Fruit fly (Drosophila melanogaster): ENCODE results near the gene Hsp70Bb.

DNA sequence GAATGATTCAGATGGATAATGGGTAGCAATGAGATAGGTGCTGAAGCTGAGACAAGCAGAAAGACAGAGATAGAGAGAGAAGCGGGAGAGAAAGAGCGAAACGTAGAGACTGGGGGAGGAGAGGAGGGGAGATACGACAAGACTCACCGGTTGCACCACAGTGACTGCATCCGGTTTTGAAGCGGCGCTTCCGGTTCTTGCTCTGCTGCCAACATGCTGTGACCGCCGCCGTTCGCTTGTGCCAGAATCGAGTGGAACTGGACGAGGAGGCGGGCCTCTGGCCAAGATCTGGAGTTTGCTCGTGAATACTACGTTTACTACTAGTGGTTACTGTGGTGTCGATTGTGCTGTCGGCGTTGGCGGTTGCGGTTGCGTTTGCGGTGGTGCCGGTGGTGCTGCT lies 9.4 kb downstream of the Hsp70Bb start:
- no peak for TF ChIP-seq CG34367 (tag; optimal IDR thresholded peaks at IDR 0.05)
- 0 out of 3 replicates have a peak, but pooled peaks have one; percentile 7 for TF ChIP-seq fd96Ca (GFP tag; IDR thresholded peaks at IDR 0.05)
- TF ChIP-seq gl (tag; optimal IDR thresholded peaks at IDR 0.05), result no peak
- TF ChIP-seq Ets98B (GFP tag; IDR thresholded peaks at IDR 0.05), result no peak
- no peak for TF ChIP-seq CG8159 (tag; optimal IDR thresholded peaks at IDR 0.05)
- TF ChIP-seq CG14655 (GFP tag; optimal IDR thresholded peaks at IDR 0.05), result no peak
- TF ChIP-seq Pif1B (GFP tag; optimal IDR thresholded peaks at IDR 0.05), result no peak
- TF ChIP-seq CG13204 (GFP tag; optimal IDR thresholded peaks at IDR 0.05), result peak; percentile 5
- no peak for TF ChIP-seq CG17806 (tag; optimal IDR thresholded peaks at IDR 0.05)
- TF ChIP-seq rn (GFP tag; IDR thresholded peaks at IDR 0.05), result no peak
- no peak for TF ChIP-seq EcR (GFP tag; optimal IDR thresholded peaks at IDR 0.05)
- TF ChIP-seq D1 (tag; optimal IDR thresholded peaks at IDR 0.05), result no peak
- TF ChIP-seq CG10348 (GFP tag; IDR thresholded peaks at IDR 0.05), result no peak
- no peak for TF ChIP-seq CG9948 (tag; optimal IDR thresholded peaks at IDR 0.05)

Measured in whole organism, pupa.